Worm (Caenorhabditis elegans) whole organism, L4/young adult: ENCODE results near the gene B0432.8.

Experiments
- W03F9.2 ChIP-seq: fragments of 150-350 bp; optimal IDR thresholded peaks from 2 replicates; lab custom pipeline; 2014; ENCODE audit warnings: missing biosample characterization, missing genetic modification characterization
- dao-5 ChIP-seq: sonication (generic microtip); optimal IDR thresholded peaks from 2 replicates; lab custom pipeline; 2016; ENCODE audit warnings: missing genotype, missing genetic modification characterization, moderate library complexity, missing compliant biosample characterization
- him-1 ChIP-seq: sonication (generic microtip); optimal IDR thresholded peaks from 2 replicates; lab custom pipeline; 2016; ENCODE audit warnings: missing genotype, missing genetic modification reagents, missing genetic modification characterization, missing compliant biosample characterization

- no peak for TF ChIP-seq him-1 (tag; lab: Kevin White, UChicago)
- TF ChIP-seq dao-5 (tag; lab: Kevin White, UChicago) = no peak
- TF ChIP-seq W03F9.2 (tag; lab: Kevin White, UChicago) = no peak
Observed at ce11 chrII:325639-326350, 47.3 kb upstream of the B0432.8 start, which contains the start of gene sgcb-1.
